Worm (Caenorhabditis elegans) whole organism, L4 larva: ENCODE data around the gene rei-2.

Source experiments
- aly-2 ChIP-seq: sonication (generic microtip); optimal IDR thresholded peaks from 2 replicates; lab custom pipeline; 2018; ENCODE audit warnings: missing biosample characterization, missing genetic modification characterization
- ceh-20 ChIP-seq: fragments of 200-800 bp; sonication (Bioruptor generic); IDR thresholded peaks from 2 replicates; pipeline ENCODE4 v1.3.6; 2022; ENCODE audit warnings: missing genetic modification reagents, missing genetic modification characterization, missing compliant biosample characterization
- ces-1 ChIP-seq: fragments of 150-350 bp; sonication (generic microtip); optimal IDR thresholded peaks from 4 replicates; lab custom pipeline; 2014; ENCODE audit warnings: missing biosample characterization, missing genetic modification reagents, missing genetic modification characterization
- dmd-6 ChIP-seq: fragments of 200-800 bp; sonication (Bioruptor generic); IDR thresholded peaks from 2 replicates; pipeline ENCODE4 v1.3.6; 2022; ENCODE audit warnings: missing genetic modification reagents, missing genetic modification characterization, missing compliant biosample characterization
- fkh-10 ChIP-seq: fragments of 150-350 bp; optimal IDR thresholded peaks from 2 replicates; lab custom pipeline; 2014; ENCODE audit warnings: missing biosample characterization, missing genetic modification reagents, missing genetic modification characterization
- mes-2 ChIP-seq: sonication (generic microtip); optimal IDR thresholded peaks from 2 replicates; lab custom pipeline; 2016; ENCODE audit warnings: missing genotype, mild to moderate bottlenecking, missing genetic modification characterization, missing compliant biosample characterization; ENCODE audit not compliant: poor library complexity, severe bottlenecking
- nhr-237 ChIP-seq: sonication (generic microtip); optimal IDR thresholded peaks from 2 replicates; lab custom pipeline; 2017; ENCODE audit warnings: missing biosample characterization, missing genetic modification characterization
- nhr-28 ChIP-seq: fragments of 150-350 bp; optimal IDR thresholded peaks from 2 replicates; lab custom pipeline; 2014; ENCODE audit warnings: missing biosample characterization, missing genetic modification characterization
- rbr-2 ChIP-seq: sonication (generic microtip); optimal IDR thresholded peaks from 2 replicates; lab custom pipeline; 2016; ENCODE audit warnings: missing genotype, missing genetic modification characterization, missing compliant biosample characterization
- set-16 ChIP-seq: fragments of 200-800 bp; sonication (Bioruptor generic); IDR thresholded peaks from 2 replicates; pipeline ENCODE4 v1.3.6; 2022; ENCODE audit warnings: missing genetic modification reagents, missing genetic modification characterization, missing compliant biosample characterization
- snpc-4 ChIP-seq: fragments of 150-350 bp; optimal IDR thresholded peaks from 2 replicates; lab custom pipeline; 2014; ENCODE audit warnings: missing biosample characterization, missing genetic modification characterization
- zfp-2 ChIP-seq: sonication (generic microtip); optimal IDR thresholded peaks from 2 replicates; lab custom pipeline; 2016; ENCODE audit warnings: mild to moderate bottlenecking, missing genetic modification characterization, missing compliant biosample characterization
- zfp-3 ChIP-seq: fragments of 200-800 bp; sonication (Bioruptor generic); conservative IDR thresholded peaks from 2 replicates; pipeline ENCODE4 v1.3.6; 2022; ENCODE audit warnings: missing genetic modification reagents, missing genetic modification characterization, missing compliant biosample characterization
- ztf-11 ChIP-seq: fragments of 150-350 bp; optimal IDR thresholded peaks from 2 replicates; lab custom pipeline; 2014; ENCODE audit warnings: missing biosample characterization, missing genetic modification characterization

DNA sequence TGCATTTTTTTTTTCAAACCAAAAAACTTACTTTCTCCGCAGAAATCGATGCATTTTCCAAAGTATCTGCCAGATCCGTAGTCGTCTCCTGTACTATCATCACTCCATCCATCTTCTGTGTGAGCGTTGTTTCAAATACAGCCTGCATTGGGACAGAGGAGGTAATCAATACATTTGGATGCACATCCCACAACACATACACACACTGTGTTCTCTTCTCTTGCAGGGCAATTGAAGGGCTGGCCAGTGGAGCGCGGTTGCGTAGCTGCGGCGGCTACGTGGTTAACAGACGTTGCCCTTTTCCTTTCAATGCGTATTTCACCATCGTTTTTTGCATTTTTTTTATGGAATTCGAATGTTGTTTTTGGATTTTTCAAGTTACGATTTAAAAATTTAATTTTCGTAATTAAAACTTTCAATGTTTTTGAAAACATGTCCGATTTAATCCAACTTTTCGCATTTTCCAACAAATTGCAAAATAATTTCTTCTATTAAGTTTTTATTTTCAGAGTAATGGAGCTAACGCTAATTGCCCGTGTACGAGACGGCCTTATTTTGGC is 52.8 kb downstream of the rei-2 start, which contains the start of the genes stau-1 and sec-22:
- TF ChIP-seq set-16 (GFP tag; lab: Robert Waterston, UW): no peak
- TF ChIP-seq nhr-237 (tag; lab: Kevin White, UChicago): no peak
- TF ChIP-seq snpc-4 (tag; lab: Kevin White, UChicago): no peak
- peak; percentile 1 for TF ChIP-seq rbr-2 (tag; lab: Kevin White, UChicago)
- no peak for TF ChIP-seq aly-2 (tag; lab: Kevin White, UChicago)
- no peak for TF ChIP-seq ces-1 (GFP tag; lab: Kevin White, UChicago)
- TF ChIP-seq mes-2 (tag; lab: Kevin White, UChicago): peak; percentile 74
- peak; percentile 52 for TF ChIP-seq nhr-28
- no peak for TF ChIP-seq ceh-20 (GFP tag; lab: Robert Waterston, UW)
- no peak for TF ChIP-seq zfp-2
- TF ChIP-seq dmd-6 (GFP tag; lab: Robert Waterston, UW): peak; percentile 19; the same call in 1 of the 2 replicates
- no peak for TF ChIP-seq zfp-3 (GFP tag; lab: Robert Waterston, UW)
- TF ChIP-seq fkh-10 (GFP tag; lab: Kevin White, UChicago): no peak
- TF ChIP-seq ztf-11 (tag; lab: Kevin White, UChicago): no peak
